Worm (Caenorhabditis elegans) whole organism, L3 larva: ENCODE data around the gene degl-2.
A peak's percentile ranks its signal among the peaks of the same experiment; 100 is the strongest.

Experiments
- aly-2 ChIP-seq: fragments of 150-350 bp; optimal IDR thresholded peaks from 2 replicates; lab custom pipeline; 2014; ENCODE audit warnings: missing biosample characterization, missing genetic modification characterization
- ama-1 ChIP-seq: fragments of 150-350 bp; optimal IDR thresholded peaks from 2 replicates; lab custom pipeline; 2018
- ceh-16 ChIP-seq: sonication (generic microtip); optimal IDR thresholded peaks from 2 replicates; lab custom pipeline; 2017; ENCODE audit warnings: missing biosample characterization, missing genetic modification characterization
- nfya-1 ChIP-seq: sonication (generic microtip); optimal IDR thresholded peaks from 2 replicates; lab custom pipeline; 2017; ENCODE audit warnings: missing genetic modification characterization, mild to moderate bottlenecking, missing compliant biosample characterization, antibody characterized with exemption, moderate library complexity; ENCODE audit not compliant: insufficient read depth
- nhr-11 ChIP-seq: fragments of 150-350 bp; optimal IDR thresholded peaks from 2 replicates; lab custom pipeline; 2014; ENCODE audit warnings: missing biosample characterization, missing genetic modification characterization
- nhr-237 ChIP-seq: fragments of 150-350 bp; optimal IDR thresholded peaks from 2 replicates; lab custom pipeline; 2014; ENCODE audit warnings: missing biosample characterization, missing genetic modification characterization
- nhr-43 ChIP-seq: sonication (generic microtip); optimal IDR thresholded peaks from 2 replicates; lab custom pipeline; 2016; ENCODE audit warnings: mild to moderate bottlenecking, missing genetic modification characterization, missing compliant biosample characterization; ENCODE audit not compliant: poor library complexity, severe bottlenecking
- pha-4 ChIP-seq: fragments of 150-350 bp; optimal IDR thresholded peaks from 2 replicates; lab custom pipeline; 2014; ENCODE audit warnings: missing biosample characterization, missing genetic modification reagents, missing genetic modification characterization
- pqm-1 ChIP-seq: fragments of 150-350 bp; optimal IDR thresholded peaks from 2 replicates; lab custom pipeline; 2017; ENCODE audit warnings: missing biosample characterization, missing genetic modification characterization, inconsistent platforms
- unc-62 ChIP-seq: fragments of 150-350 bp; sonication (generic microtip); optimal IDR thresholded peaks from 4 replicates; lab custom pipeline; 2014; ENCODE audit warnings: missing biosample characterization, missing genetic modification reagents, missing genetic modification characterization
- ztf-11 ChIP-seq: fragments of 150-350 bp; optimal IDR thresholded peaks from 2 replicates; lab custom pipeline; 2014; ENCODE audit warnings: missing biosample characterization, missing genetic modification characterization
- ztf-4 ChIP-seq: fragments of 150-350 bp; optimal IDR thresholded peaks from 2 replicates; lab custom pipeline; 2014; ENCODE audit warnings: missing biosample characterization, missing genetic modification characterization

DNA sequence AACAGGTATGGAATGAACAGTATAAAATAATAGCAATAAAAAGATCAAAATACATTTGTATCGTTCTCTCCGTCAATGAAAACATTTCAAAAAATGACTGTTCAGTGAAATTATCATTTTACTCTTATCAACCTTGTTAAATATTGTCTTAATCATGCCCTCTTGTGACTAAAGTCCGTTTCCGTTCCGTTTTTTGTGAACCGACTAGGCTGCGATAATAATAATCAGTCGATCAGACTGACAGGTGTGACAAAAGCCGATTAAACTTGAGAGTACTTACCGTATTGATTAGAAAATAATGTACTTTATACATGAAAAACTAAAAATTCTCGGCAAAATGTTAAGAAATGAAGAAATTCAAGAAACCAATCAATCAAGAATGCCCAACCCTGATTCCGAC, 39.2 kb downstream of the degl-2 start, which contains the start of gene ins-7:
- TF ChIP-seq nhr-237: no peak
- TF ChIP-seq ceh-16: no peak
- TF ChIP-seq ztf-4 (tag; lab: Kevin White, UChicago): no peak
- peak; percentile 34 for TF ChIP-seq pqm-1 (tag; lab: Kevin White, UChicago)
- TF ChIP-seq pha-4 (tag; lab: Kevin White, UChicago): no peak
- no peak for TF ChIP-seq nfya-1 (tag; lab: Kevin White, UChicago)
- no peak for TF ChIP-seq nhr-11 (tag; lab: Kevin White, UChicago)
- TF ChIP-seq ama-1 (lab: Kevin White, UChicago): no peak
- no peak for TF ChIP-seq unc-62 (GFP tag; lab: Kevin White, UChicago)
- TF ChIP-seq ztf-11 (tag; lab: Kevin White, UChicago): no peak
- no peak for TF ChIP-seq nhr-43 (tag; lab: Kevin White, UChicago)
- TF ChIP-seq aly-2 (tag; lab: Kevin White, UChicago): no peak
